Worm (Caenorhabditis elegans) whole organism, mixed stage, embryonic: ENCODE data around the gene col-117.
"Not testable (repeated sequence)": the region's sequence is repeated elsewhere in the genome, so short reads cannot be mapped to it uniquely, and the experiment has no call there.

Source experiments
- M03D4.4 ChIP-seq: sonication (generic microtip); optimal IDR thresholded peaks from 2 replicates; lab custom pipeline; 2017; ENCODE audit warnings: mild to moderate bottlenecking, missing genetic modification characterization, missing compliant biosample characterization
- bed-3 ChIP-seq: fragments of 200-800 bp; sonication (Bioruptor generic); optimal IDR thresholded peaks from 3 replicates; lab custom pipeline; 2018; ENCODE audit warnings: mild to moderate bottlenecking, missing genetic modification characterization, moderate library complexity, missing compliant biosample characterization
- blmp-1 ChIP-seq: fragments of 150-350 bp; optimal IDR thresholded peaks from 2 replicates; lab custom pipeline; 2014; ENCODE audit warnings: missing biosample characterization, missing genetic modification characterization
- ceh-39 ChIP-seq: fragments of 150-350 bp; optimal IDR thresholded peaks from 2 replicates; lab custom pipeline; 2014; ENCODE audit warnings: missing biosample characterization, missing genetic modification characterization
- ceh-43 ChIP-seq: fragments of 200-800 bp; sonication (Bioruptor generic); optimal IDR thresholded peaks from 2 replicates; lab custom pipeline; 2018; ENCODE audit warnings: mild to moderate bottlenecking, missing genetic modification characterization, moderate library complexity, missing compliant biosample characterization
- ces-1 ChIP-seq: fragments of 150-350 bp; optimal IDR thresholded peaks from 2 replicates; lab custom pipeline; 2014; ENCODE audit warnings: missing biosample characterization, missing genetic modification reagents, missing genetic modification characterization
- cnd-1 ChIP-seq: fragments of 200-800 bp; sonication (Bioruptor generic); optimal IDR thresholded peaks from 2 replicates; lab custom pipeline; 2018; ENCODE audit warnings: mild to moderate bottlenecking, missing genetic modification characterization, missing compliant biosample characterization
- drap-1 ChIP-seq: fragments of 200-800 bp; sonication (Bioruptor generic); optimal IDR thresholded peaks from 3 replicates; lab custom pipeline; 2018; ENCODE audit warnings: mild to moderate bottlenecking, missing genetic modification characterization, missing compliant biosample characterization
- elt-1 ChIP-seq: sonication (generic microtip); optimal IDR thresholded peaks from 2 replicates; lab custom pipeline; 2017; ENCODE audit warnings: missing genetic modification characterization, mild to moderate bottlenecking, missing compliant biosample characterization, antibody characterized with exemption, moderate library complexity, borderline replicate concordance; ENCODE audit not compliant: insufficient read depth
- elt-3 ChIP-seq: fragments of 150-350 bp; optimal IDR thresholded peaks from 2 replicates; lab custom pipeline; 2014; ENCODE audit warnings: missing biosample characterization, missing genetic modification characterization
- flh-1 ChIP-seq: fragments of 200-800 bp; sonication (Bioruptor generic); optimal IDR thresholded peaks from 2 replicates; lab custom pipeline; 2018; ENCODE audit warnings: mild to moderate bottlenecking, missing genetic modification characterization, moderate library complexity, missing compliant biosample characterization
- ham-2 ChIP-seq: fragments of 200-800 bp; sonication (Bioruptor generic); optimal IDR thresholded peaks from 2 replicates; lab custom pipeline; 2018; ENCODE audit warnings: mild to moderate bottlenecking, missing genetic modification characterization, missing compliant biosample characterization
- hlh-1 ChIP-seq: fragments of 150-350 bp; optimal IDR thresholded peaks from 2 replicates; lab custom pipeline; 2014; ENCODE audit warnings: missing biosample characterization, missing genetic modification reagents, missing genetic modification characterization
- lin-13 ChIP-seq: fragments of 150-350 bp; optimal IDR thresholded peaks from 2 replicates; lab custom pipeline; 2014; ENCODE audit warnings: missing biosample characterization, missing genetic modification characterization
- lin-32 ChIP-seq: fragments of 200-800 bp; sonication (Bioruptor generic); optimal IDR thresholded peaks from 2 replicates; lab custom pipeline; 2018; ENCODE audit warnings: mild to moderate bottlenecking, missing genetic modification characterization, missing compliant biosample characterization
- lsy-2 ChIP-seq: fragments of 150-350 bp; optimal IDR thresholded peaks from 2 replicates; lab custom pipeline; 2014; ENCODE audit warnings: missing biosample characterization, missing genetic modification characterization
- mab-5 ChIP-seq: fragments of 150-350 bp; optimal IDR thresholded peaks from 2 replicates; lab custom pipeline; 2014; ENCODE audit warnings: missing biosample characterization, missing genetic modification characterization
- mep-1 ChIP-seq: fragments of 150-350 bp; optimal IDR thresholded peaks from 2 replicates; lab custom pipeline; 2017; ENCODE audit warnings: missing biosample characterization, missing genetic modification reagents, missing genetic modification characterization, inconsistent platforms
- mls-2 ChIP-seq: sonication (generic microtip); optimal IDR thresholded peaks from 2 replicates; lab custom pipeline; 2016; ENCODE audit warnings: mild to moderate bottlenecking, missing genetic modification characterization, moderate library complexity, missing compliant biosample characterization
- nhr-12 ChIP-seq: fragments of 150-350 bp; optimal IDR thresholded peaks from 2 replicates; lab custom pipeline; 2014; ENCODE audit warnings: missing biosample characterization, missing genetic modification characterization
- nhr-2 ChIP-seq: fragments of 150-350 bp; optimal IDR thresholded peaks from 2 replicates; lab custom pipeline; 2014; ENCODE audit warnings: missing biosample characterization, missing genetic modification characterization
- nhr-237 ChIP-seq: fragments of 150-350 bp; optimal IDR thresholded peaks from 2 replicates; lab custom pipeline; 2014; ENCODE audit warnings: missing biosample characterization, missing genetic modification characterization
- nhr-28 ChIP-seq: fragments of 150-350 bp; optimal IDR thresholded peaks from 2 replicates; lab custom pipeline; 2014; ENCODE audit warnings: missing biosample characterization, missing genetic modification characterization
- nhr-76 ChIP-seq: sonication (generic microtip); optimal IDR thresholded peaks from 2 replicates; lab custom pipeline; 2017; ENCODE audit warnings: missing biosample characterization, missing genetic modification characterization
- pha-4 ChIP-seq: fragments of 150-350 bp; optimal IDR thresholded peaks from 2 replicates; lab custom pipeline; 2018; ENCODE audit warnings: missing biosample characterization, missing genetic modification reagents, missing genetic modification characterization
- sem-2 ChIP-seq: fragments of 200-800 bp; sonication (Bioruptor generic); optimal IDR thresholded peaks from 2 replicates; lab custom pipeline; 2018; ENCODE audit warnings: mild to moderate bottlenecking, missing genetic modification characterization, missing compliant biosample characterization
- snpc-4 ChIP-seq: fragments of 150-350 bp; optimal IDR thresholded peaks from 2 replicates; lab custom pipeline; 2014; ENCODE audit warnings: missing biosample characterization, missing genetic modification characterization
- sptf-1 ChIP-seq: sonication (generic microtip); optimal IDR thresholded peaks from 2 replicates; lab custom pipeline; 2017; ENCODE audit warnings: mild to moderate bottlenecking, missing genetic modification characterization, moderate library complexity, missing compliant biosample characterization
- unc-120 ChIP-seq: sonication (generic microtip); optimal IDR thresholded peaks from 2 replicates; lab custom pipeline; 2017; ENCODE audit warnings: missing genetic modification characterization, missing compliant biosample characterization; ENCODE audit not compliant: poor library complexity, severe bottlenecking
- unc-39 ChIP-seq: fragments of 150-350 bp; optimal IDR thresholded peaks from 2 replicates; lab custom pipeline; 2014; ENCODE audit warnings: missing biosample characterization, missing genetic modification characterization
- unc-62 ChIP-seq: fragments of 150-350 bp; optimal IDR thresholded peaks from 2 replicates; lab custom pipeline; 2014; ENCODE audit warnings: missing biosample characterization, missing genetic modification reagents, missing genetic modification characterization
- zip-8 ChIP-seq: fragments of 150-350 bp; optimal IDR thresholded peaks from 2 replicates; lab custom pipeline; 2014; ENCODE audit warnings: missing biosample characterization, missing genetic modification characterization
- ztf-11 ChIP-seq: fragments of 150-350 bp; optimal IDR thresholded peaks from 2 replicates; lab custom pipeline; 2014; ENCODE audit warnings: missing biosample characterization, missing genetic modification characterization

Gene col-117

DNA sequence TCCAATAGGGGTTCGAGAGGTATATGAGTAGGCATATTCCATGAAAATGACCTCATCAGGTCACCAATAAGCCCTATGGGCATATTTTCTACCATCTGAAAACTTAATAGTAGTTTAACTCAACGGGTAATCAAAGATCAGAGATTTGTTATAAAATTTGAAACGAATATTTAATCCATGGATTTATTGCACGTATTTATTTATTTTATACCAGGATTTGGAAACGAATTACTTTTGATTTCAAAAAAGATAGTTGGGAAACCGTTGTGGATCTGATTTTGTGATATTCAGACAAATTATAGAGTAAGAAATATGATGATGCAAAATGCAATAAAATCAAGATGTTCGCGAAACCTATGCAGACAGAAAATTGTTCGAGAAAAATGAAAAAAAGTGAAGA is 31.2 kb downstream of the col-117 start, which contains the start of gene C33D9.3:
TSS of gene C33D9.3 (minus strand) at position 101 of the 400 bp plus-strand sequence.
- TF ChIP-seq unc-120 (tag; lab: Kevin White, UChicago) (no peak), lin-32 (GFP tag; lab: Kevin White, UChicago) (no peak), mls-2 (tag; lab: Kevin White, UChicago) (no peak), cnd-1 (tag; lab: Kevin White, UChicago) (no peak), M03D4.4 (tag; lab: Kevin White, UChicago) (no peak), snpc-4 (tag; lab: Kevin White, UChicago) (no peak), unc-39 (tag; lab: Kevin White, UChicago) (no peak), drap-1 (GFP tag; lab: Kevin White, UChicago) (no peak), lin-13 (tag; lab: Kevin White, UChicago) (no peak), nhr-28 (tag; lab: Kevin White, UChicago) (no peak), bed-3 (GFP tag; lab: Kevin White, UChicago) (no peak), sem-2 (no peak), flh-1 (no peak), ham-2 (GFP tag; lab: Kevin White, UChicago) (no peak)

DNA sequence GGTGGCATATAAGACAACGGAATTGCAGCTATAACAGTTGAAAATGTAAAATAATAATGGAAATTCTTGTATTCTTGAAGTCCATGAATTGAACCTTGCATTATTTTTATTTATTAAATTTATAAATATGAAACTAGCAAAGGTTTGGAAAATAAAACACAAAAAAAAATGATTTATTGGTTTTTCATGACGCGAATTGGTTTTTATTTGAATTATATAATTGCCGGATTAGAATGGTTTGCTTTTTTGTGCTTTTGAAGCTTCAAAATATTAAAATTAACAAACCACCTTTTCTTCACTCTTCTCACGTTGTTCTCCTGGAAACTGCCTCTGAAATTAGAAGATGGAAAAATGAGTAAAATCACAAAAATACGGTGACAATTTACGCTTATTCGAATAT is 33.9 kb downstream of the col-117 start, which contains the start of gene sru-35:
TSS of gene sru-35 (minus strand) at position 101 of the 400 bp plus-strand sequence.
- TF ChIP-seq drap-1 (GFP tag; lab: Kevin White, UChicago): no peak
- no peak for TF ChIP-seq ces-1 (GFP tag; lab: Kevin White, UChicago)
- no peak for TF ChIP-seq sptf-1 (tag; lab: Kevin White, UChicago)
- no peak for TF ChIP-seq elt-3 (tag; lab: Kevin White, UChicago)
- TF ChIP-seq lsy-2 (tag; lab: Kevin White, UChicago): no peak
- no peak for TF ChIP-seq unc-62
- no peak for TF ChIP-seq nhr-237 (tag; lab: Kevin White, UChicago)
- no peak for TF ChIP-seq ceh-43 (GFP tag; lab: Kevin White, UChicago)
- no peak for TF ChIP-seq M03D4.4 (tag; lab: Kevin White, UChicago)
- TF ChIP-seq bed-3 (GFP tag; lab: Kevin White, UChicago): no peak
- no peak for TF ChIP-seq hlh-1
- no peak for TF ChIP-seq blmp-1
- TF ChIP-seq elt-1 (tag; lab: Kevin White, UChicago): no peak
- TF ChIP-seq sem-2: no peak
- TF ChIP-seq lin-32 (GFP tag; lab: Kevin White, UChicago): no peak
- TF ChIP-seq mep-1 (tag; lab: Kevin White, UChicago): no peak

DNA sequence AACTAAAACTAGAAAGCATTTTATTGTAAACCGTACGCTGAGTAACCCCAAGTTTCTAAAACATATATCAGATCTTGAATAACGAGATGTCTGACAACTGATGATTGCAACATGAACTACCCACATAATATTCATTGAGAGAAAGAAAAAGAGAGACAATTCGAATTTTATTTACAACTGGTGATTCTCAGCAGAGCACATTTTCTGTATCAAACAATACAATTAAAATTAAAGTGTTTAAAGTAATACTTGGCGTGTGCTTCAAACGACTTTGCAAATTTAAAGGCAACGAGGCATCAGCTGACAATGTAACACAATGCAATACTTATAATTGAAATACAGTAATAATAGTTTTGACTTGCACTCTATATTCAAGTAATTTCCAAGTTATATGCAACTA is 35.9 kb downstream of the col-117 start, which contains the start of gene C33D9.10:
TSS of gene C33D9.10 (minus strand) at position 101 of the 400 bp plus-strand sequence.
- not testable (repeated sequence) for TF ChIP-seq zip-8; ztf-11 (tag; lab: Kevin White, UChicago); M03D4.4 (tag; lab: Kevin White, UChicago)

DNA sequence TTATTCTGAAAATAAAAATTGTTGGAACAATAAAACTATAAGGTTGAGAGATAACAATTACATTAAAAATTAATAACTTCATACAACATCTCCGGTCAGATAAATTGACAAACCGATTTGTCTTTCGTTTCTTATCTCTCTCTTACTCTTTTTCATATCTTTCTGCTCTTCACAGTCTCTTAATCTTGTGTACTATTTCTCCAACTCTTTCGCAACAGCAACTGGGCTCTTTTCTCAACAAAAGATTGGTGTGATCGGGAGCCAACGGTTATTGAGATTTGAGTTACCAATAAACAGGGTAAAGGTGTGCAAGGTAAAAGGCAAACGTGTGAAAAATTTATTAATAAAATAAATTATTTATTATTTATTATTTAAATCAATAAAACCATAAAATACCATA is 37.3 kb downstream of the col-117 start, which contains the start of gene C33D9.8:
TSS of gene C33D9.8 (minus strand) at position 99 of the 400 bp plus-strand sequence.
- no peak for TF ChIP-seq lsy-2 (tag; lab: Kevin White, UChicago)
- TF ChIP-seq ces-1 (GFP tag; lab: Kevin White, UChicago): peak; percentile 11
- TF ChIP-seq hlh-1: peak; percentile 40

DNA sequence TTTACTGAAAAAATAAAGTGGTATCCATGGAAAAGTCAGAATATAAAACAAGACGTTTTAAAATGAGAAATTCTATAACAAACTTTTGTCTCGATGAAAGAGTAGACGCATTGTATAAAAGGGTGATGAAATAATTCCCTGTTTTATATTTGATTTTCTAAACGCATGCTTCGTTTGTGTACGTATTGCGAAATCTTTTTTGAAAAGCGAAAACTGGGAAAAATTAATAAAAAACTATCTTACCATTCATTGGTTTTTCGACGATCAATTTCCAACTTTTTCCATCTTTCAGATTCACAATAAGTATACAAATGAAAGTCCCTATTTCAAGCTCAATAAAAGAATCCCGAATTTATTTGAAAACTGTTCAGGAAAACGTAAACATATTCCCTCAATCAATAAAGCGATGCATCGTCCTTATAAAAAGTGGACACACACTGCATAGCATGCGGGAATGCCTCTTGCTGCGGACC is 39.1 kb downstream of the col-117 start, which contains the start of gene C33D9.13:
TSS of gene C33D9.13 (minus strand) at position 423 of the 473 bp plus-strand sequence.
- peak; percentile 29 for TF ChIP-seq ces-1 (GFP tag; lab: Kevin White, UChicago)
- no peak for TF ChIP-seq pha-4
- no peak for TF ChIP-seq mls-2 (tag; lab: Kevin White, UChicago)
- TF ChIP-seq mep-1 (tag; lab: Kevin White, UChicago): no peak

DNA sequence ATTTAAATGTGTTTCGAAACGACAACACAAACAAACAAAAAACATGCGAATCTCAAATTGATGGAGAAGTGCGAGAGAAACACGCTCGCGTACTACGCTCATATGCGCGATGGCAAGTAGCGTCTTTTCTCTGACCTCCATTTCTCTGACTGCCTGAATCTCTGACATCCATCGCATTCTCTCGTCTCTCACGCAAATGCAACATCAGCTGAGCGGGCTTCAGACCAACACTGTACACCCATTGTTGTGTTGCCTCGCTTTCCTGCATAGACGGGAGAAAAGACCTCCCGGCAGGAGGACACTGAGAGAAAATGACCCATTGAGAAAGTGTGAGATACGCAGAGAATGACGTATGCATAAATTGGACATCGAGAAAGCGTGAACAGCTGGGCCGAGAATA is 41.8 kb downstream of the col-117 start:
- peak; percentile 31 for TF ChIP-seq ceh-43 (GFP tag; lab: Kevin White, UChicago)
- TF ChIP-seq unc-120 (tag; lab: Kevin White, UChicago): peak; percentile 95
- peak; percentile 74 for TF ChIP-seq lin-32 (GFP tag; lab: Kevin White, UChicago)
- peak; percentile 26 for TF ChIP-seq nhr-2
- peak; percentile 54 for TF ChIP-seq M03D4.4 (tag; lab: Kevin White, UChicago)
- TF ChIP-seq ceh-39 (tag; lab: Kevin White, UChicago): no peak
- peak; percentile 75 for TF ChIP-seq drap-1 (GFP tag; lab: Kevin White, UChicago)
- peak; percentile 53 for TF ChIP-seq ces-1 (GFP tag; lab: Kevin White, UChicago)
- TF ChIP-seq sptf-1 (tag; lab: Kevin White, UChicago): peak; percentile 78
- TF ChIP-seq mls-2 (tag; lab: Kevin White, UChicago): peak; percentile 74
- TF ChIP-seq nhr-237 (tag; lab: Kevin White, UChicago): peak; percentile 56
- no peak for TF ChIP-seq mab-5 (tag; lab: Kevin White, UChicago)
- no peak for TF ChIP-seq flh-1
- no peak for TF ChIP-seq nhr-12 (tag; lab: Kevin White, UChicago)
- TF ChIP-seq bed-3 (GFP tag; lab: Kevin White, UChicago): peak; percentile 14
- peak; percentile 98 for TF ChIP-seq ham-2 (GFP tag; lab: Kevin White, UChicago)
- peak; percentile 77 for TF ChIP-seq pha-4
- TF ChIP-seq cnd-1 (tag; lab: Kevin White, UChicago): peak; percentile 83
- TF ChIP-seq nhr-76 (tag; lab: Kevin White, UChicago): no peak
- no peak for TF ChIP-seq zip-8
- TF ChIP-seq mep-1 (tag; lab: Kevin White, UChicago): peak; percentile 84
- TF ChIP-seq nhr-28 (tag; lab: Kevin White, UChicago): no peak
- no peak for TF ChIP-seq blmp-1
- TF ChIP-seq snpc-4 (tag; lab: Kevin White, UChicago): no peak
- TF ChIP-seq lin-13 (tag; lab: Kevin White, UChicago): peak; percentile 75
- no peak for TF ChIP-seq sem-2
- TF ChIP-seq hlh-1: peak; percentile 93
- no peak for TF ChIP-seq unc-39 (tag; lab: Kevin White, UChicago)
- TF ChIP-seq lsy-2 (tag; lab: Kevin White, UChicago): peak; percentile 69
